Worm (Caenorhabditis elegans): ENCODE measurements around the gene Y45F10B.59.

- TF ChIP-seq xnd-1 (tag; optimal IDR thresholded peaks at IDR 0.05): no peak
- TF ChIP-seq ekl-4 (GFP tag; IDR thresholded peaks at IDR 0.05): no peak
- TF ChIP-seq him-1 (tag; optimal IDR thresholded peaks at IDR 0.05): no peak
- TF ChIP-seq madf-8 (GFP tag; conservative IDR thresholded peaks at IDR 0.05): no peak
- TF ChIP-seq F10E7.11 (tag; optimal IDR thresholded peaks at IDR 0.05): no peak
- TF ChIP-seq lin-54 (GFP tag; optimal IDR thresholded peaks at IDR 0.05): no peak
- no peak for TF ChIP-seq hrde-1 (tag; optimal IDR thresholded peaks at IDR 0.05; ENCODE audit: borderline replicate concordance)
- no peak for TF ChIP-seq unc-130 (GFP tag; optimal IDR thresholded peaks at IDR 0.05)
- no peak for TF ChIP-seq nhr-120 (GFP tag; IDR thresholded peaks at IDR 0.05)
These were observed 46.7 kb downstream of the Y45F10B.59 start, which contains the start of gene C08F11.10 for ce11 chrIV:13649126-13649525.
